Fruit fly (Drosophila melanogaster): Measurements from ENCODE around the gene CG42268.

DNA sequence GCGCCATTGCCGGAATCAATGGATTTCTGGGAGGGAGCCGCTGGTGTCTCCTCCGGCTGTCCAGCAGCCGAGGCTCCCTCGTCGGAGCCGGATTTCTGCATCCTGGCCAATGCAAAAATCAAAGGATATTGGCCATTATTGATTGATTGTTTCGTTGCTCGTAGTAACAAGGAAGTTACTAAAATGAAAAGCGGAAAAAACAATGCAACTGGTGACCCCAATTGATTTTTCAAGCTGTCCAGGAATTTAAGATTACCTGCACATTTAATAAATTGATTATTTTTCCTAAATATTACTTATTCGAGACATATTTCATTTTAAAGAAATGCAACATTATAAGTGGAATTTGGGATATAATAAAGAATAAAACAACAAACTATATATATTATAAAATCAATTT lies 56.7 kb downstream of the CG42268 start, which contains the start of gene CG6761:
- TF ChIP-seq h (optimal IDR thresholded peaks at IDR 0.05): no peak
- no peak for TF ChIP-seq psq (optimal IDR thresholded peaks at IDR 0.05)
- TF ChIP-seq ttk (optimal IDR thresholded peaks at IDR 0.05): no peak
- TF ChIP-seq Sin3A (optimal IDR thresholded peaks at IDR 0.05): no peak
- no peak for TF ChIP-seq insv (optimal IDR thresholded peaks at IDR 0.05)
- TF ChIP-seq Myc (optimal IDR thresholded peaks at IDR 0.05): no peak

Measured in Kc167 (cell line).